Worm (Caenorhabditis elegans) whole organism, young adult: ENCODE data around the gene egal-1.
A peak's percentile ranks its signal among the peaks of the same experiment; 100 is the strongest.

ENCODE experiments used
- B0261.1 ChIP-seq: sonication (generic microtip); optimal IDR thresholded peaks from 2 replicates; lab custom pipeline; 2016; ENCODE audit warnings: mild to moderate bottlenecking, missing genetic modification characterization, moderate library complexity, missing compliant biosample characterization
- C17E4.6 ChIP-seq: fragments of 200-800 bp; sonication (Bioruptor generic); IDR thresholded peaks from 2 replicates; pipeline ENCODE4 v1.3.6; 2022; ENCODE audit warnings: missing genetic modification reagents, missing genetic modification characterization, missing compliant biosample characterization
- D2030.7 ChIP-seq: fragments of 200-800 bp; sonication (Bioruptor generic); IDR thresholded peaks from 2 replicates; pipeline ENCODE4 v1.3.6; 2022; ENCODE audit warnings: missing genetic modification reagents, missing genetic modification characterization, missing compliant biosample characterization
- F22D6.2 ChIP-seq: sonication (generic microtip); optimal IDR thresholded peaks from 2 replicates; lab custom pipeline; 2016; ENCODE audit warnings: mild to moderate bottlenecking, missing genetic modification characterization, missing compliant biosample characterization
- F23B12.7 ChIP-seq: sonication (generic microtip); optimal IDR thresholded peaks from 2 replicates; lab custom pipeline; 2017; ENCODE audit warnings: missing genetic modification characterization, mild to moderate bottlenecking, missing compliant biosample characterization, antibody characterized with exemption, moderate library complexity; ENCODE audit not compliant: insufficient read depth
- F37B4.10 ChIP-seq: fragments of 200-800 bp; sonication (Bioruptor generic); IDR thresholded peaks from 2 replicates; pipeline ENCODE4 v1.3.6; 2022; ENCODE audit warnings: missing genetic modification characterization, missing compliant biosample characterization
- F55B11.4 ChIP-seq: sonication (generic microtip); optimal IDR thresholded peaks from 2 replicates; lab custom pipeline; 2016; ENCODE audit warnings: missing compliant biosample characterization, missing genetic modification characterization, borderline replicate concordance; ENCODE audit not compliant: insufficient read depth
- F57C9.4 ChIP-seq: sonication (generic microtip); optimal IDR thresholded peaks from 2 replicates; lab custom pipeline; 2017; ENCODE audit warnings: mild to moderate bottlenecking, missing genetic modification characterization, missing compliant biosample characterization
- Y67H2A.10 ChIP-seq: fragments of 200-800 bp; sonication (Bioruptor generic); conservative IDR thresholded peaks from 2 replicates; pipeline ENCODE4 v1.3.6; 2022; ENCODE audit warnings: missing genetic modification reagents, missing genetic modification characterization, missing compliant biosample characterization
- aptf-3 ChIP-seq: fragments of 200-800 bp; sonication (Bioruptor generic); IDR thresholded peaks from 2 replicates; pipeline ENCODE4 v1.3.6; 2022; ENCODE audit warnings: missing genetic modification characterization, missing compliant biosample characterization
- atf-7 ChIP-seq: sonication (generic microtip); optimal IDR thresholded peaks from 2 replicates; lab custom pipeline; 2017; ENCODE audit warnings: mild to moderate bottlenecking, missing genetic modification characterization, missing compliant biosample characterization
- attf-5 ChIP-seq: fragments of 200-800 bp; sonication (Bioruptor generic); optimal IDR thresholded peaks from 2 replicates; lab custom pipeline; 2018; ENCODE audit warnings: mild to moderate bottlenecking, missing genetic modification characterization, missing compliant biosample characterization
- bed-2 ChIP-seq: fragments of 200-800 bp; sonication (Bioruptor generic); IDR thresholded peaks from 2 replicates; pipeline ENCODE4 v1.3.6; 2022; ENCODE audit warnings: missing genetic modification reagents, missing genetic modification characterization, missing compliant biosample characterization
- ccch-3 ChIP-seq: fragments of 200-800 bp; sonication (Bioruptor generic); optimal IDR thresholded peaks from 2 replicates; lab custom pipeline; 2018; ENCODE audit warnings: mild to moderate bottlenecking, missing genetic modification characterization, missing compliant biosample characterization
- cebp-1 ChIP-seq, 2 experiments: fragments of 200-800 bp in 1 of 2; sonication (Bioruptor generic) in 1 of 2; sonication (generic microtip) in 1 of 2; IDR thresholded peaks in 1 of 2; optimal IDR thresholded peaks in 1 of 2; 2 replicates each; pipeline versions ENCODE4 v1.3.6 to Lab custom; 2017 to 2022; ENCODE audit warnings: missing compliant biosample characterization in 2 of 2, missing genetic modification characterization in 2 of 2, mild to moderate bottlenecking in 1 of 2, missing genetic modification reagents in 1 of 2, moderate library complexity in 1 of 2
- cebp-2 ChIP-seq: fragments of 200-800 bp; sonication (Bioruptor generic); IDR thresholded peaks from 2 replicates; pipeline ENCODE4 v1.3.6; 2022; ENCODE audit warnings: missing genetic modification characterization, missing compliant biosample characterization
- ceh-100 ChIP-seq: fragments of 200-800 bp; sonication (Bioruptor generic); IDR thresholded peaks from 2 replicates; pipeline ENCODE4 v1.3.6; 2022; ENCODE audit warnings: missing genetic modification reagents, missing genetic modification characterization, missing compliant biosample characterization
- ceh-58 ChIP-seq: fragments of 200-800 bp; sonication (Bioruptor generic); IDR thresholded peaks from 2 replicates; pipeline ENCODE4 v1.3.6; 2022; ENCODE audit warnings: missing genetic modification characterization, missing compliant biosample characterization
- ceh-91 ChIP-seq: fragments of 200-800 bp; sonication (Bioruptor generic); IDR thresholded peaks from 2 replicates; pipeline ENCODE4 v1.3.6; 2022; ENCODE audit warnings: missing genetic modification reagents, missing genetic modification characterization, missing compliant biosample characterization
- dox-1 ChIP-seq: fragments of 200-800 bp; sonication (Bioruptor generic); IDR thresholded peaks from 2 replicates; pipeline ENCODE4 v1.3.6; 2022; ENCODE audit warnings: missing genetic modification reagents, missing genetic modification characterization, missing compliant biosample characterization
- dpff-1 ChIP-seq: sonication (generic microtip); optimal IDR thresholded peaks from 2 replicates; lab custom pipeline; 2017; ENCODE audit warnings: mild to moderate bottlenecking, missing genetic modification characterization, missing compliant biosample characterization
- egrh-3 ChIP-seq: fragments of 200-800 bp; sonication (Bioruptor generic); IDR thresholded peaks from 2 replicates; pipeline ENCODE4 v1.3.6; 2022; ENCODE audit warnings: missing genetic modification reagents, missing genetic modification characterization, missing compliant biosample characterization
- ets-4 ChIP-seq: fragments of 200-800 bp; sonication (Bioruptor generic); optimal IDR thresholded peaks from 2 replicates; lab custom pipeline; 2018; ENCODE audit warnings: mild to moderate bottlenecking, missing genetic modification characterization, missing compliant biosample characterization
- hlh-26 ChIP-seq: fragments of 200-800 bp; sonication (Bioruptor generic); conservative IDR thresholded peaks from 2 replicates; pipeline ENCODE4 v1.3.6; 2022; ENCODE audit warnings: missing genetic modification reagents, missing genetic modification characterization, missing compliant biosample characterization
- hmg-1.2 ChIP-seq: fragments of 200-800 bp; sonication (Bioruptor generic); IDR thresholded peaks from 2 replicates; pipeline ENCODE4 v1.3.6; 2022; ENCODE audit warnings: missing genetic modification reagents, missing genetic modification characterization, missing compliant biosample characterization
- let-607 ChIP-seq, 2 experiments: fragments of 200-800 bp in 1 of 2; sonication (Bioruptor generic) in 1 of 2; sonication (generic microtip) in 1 of 2; optimal IDR thresholded peaks; 2 replicates each; lab custom pipeline; 2016 to 2018; ENCODE audit warnings: mild to moderate bottlenecking in 2 of 2, missing compliant biosample characterization in 2 of 2, missing genetic modification characterization in 2 of 2, moderate library complexity in 2 of 2, missing genotype in 1 of 2
- lin-26 ChIP-seq: fragments of 200-800 bp; sonication (Bioruptor generic); IDR thresholded peaks from 2 replicates; pipeline ENCODE4 v1.3.6; 2022; ENCODE audit warnings: missing genetic modification reagents, missing genetic modification characterization, missing compliant biosample characterization
- lin-40 ChIP-seq: sonication (generic microtip); optimal IDR thresholded peaks from 2 replicates; lab custom pipeline; 2016; ENCODE audit warnings: missing genetic modification characterization, mild to moderate bottlenecking, missing compliant biosample characterization, missing genotype, missing genetic modification reagents
- lin-54 ChIP-seq: fragments of 200-800 bp; sonication (Bioruptor generic); optimal IDR thresholded peaks from 2 replicates; lab custom pipeline; 2018; ENCODE audit warnings: mild to moderate bottlenecking, missing genetic modification characterization, missing compliant biosample characterization
- lir-1 ChIP-seq: fragments of 200-800 bp; sonication (Bioruptor generic); conservative IDR thresholded peaks from 2 replicates; pipeline ENCODE4 v1.3.6; 2022; ENCODE audit warnings: missing genetic modification reagents, missing genetic modification characterization, missing compliant biosample characterization
- lsy-27 ChIP-seq: sonication (generic microtip); optimal IDR thresholded peaks from 2 replicates; lab custom pipeline; 2017; ENCODE audit warnings: missing genetic modification characterization, mild to moderate bottlenecking, missing compliant biosample characterization, antibody characterized with exemption, missing genotype, borderline replicate concordance; ENCODE audit not compliant: insufficient read depth
- madf-10 ChIP-seq: sonication (generic microtip); optimal IDR thresholded peaks from 2 replicates; lab custom pipeline; 2016; ENCODE audit warnings: mild to moderate bottlenecking, missing genetic modification characterization, missing compliant biosample characterization
- madf-8 ChIP-seq: fragments of 200-800 bp; sonication (Bioruptor generic); conservative IDR thresholded peaks from 2 replicates; pipeline ENCODE4 v1.3.6; 2022; ENCODE audit warnings: missing genetic modification reagents, missing genetic modification characterization, missing compliant biosample characterization
- mcd-1 ChIP-seq: fragments of 200-800 bp; sonication (Bioruptor generic); IDR thresholded peaks from 2 replicates; pipeline ENCODE4 v1.3.6; 2022; ENCODE audit warnings: missing genetic modification reagents, missing genetic modification characterization, missing compliant biosample characterization
- mxl-1 ChIP-seq: sonication (generic microtip); optimal IDR thresholded peaks from 2 replicates; lab custom pipeline; 2016; ENCODE audit warnings: missing genetic modification characterization, missing compliant biosample characterization
- nfyb-1 ChIP-seq: fragments of 200-800 bp; sonication (Bioruptor generic); IDR thresholded peaks from 2 replicates; pipeline ENCODE4 v1.3.6; 2022; ENCODE audit warnings: missing genetic modification reagents, missing genetic modification characterization, missing compliant biosample characterization
- nhr-80 ChIP-seq: sonication (generic microtip); optimal IDR thresholded peaks from 2 replicates; lab custom pipeline; 2016; ENCODE audit warnings: missing genetic modification characterization, missing compliant biosample characterization
- pha-4 ChIP-seq: fragments of 150-350 bp; sonication (generic microtip); optimal IDR thresholded peaks from 2 replicates; lab custom pipeline; 2014; ENCODE audit warnings: missing biosample characterization, missing genetic modification reagents, missing genetic modification characterization
- snpc-4 ChIP-seq, 5 experiments: fragments of 150-350 bp in 1 of 5; sonication (generic microtip) in 4 of 5; optimal IDR thresholded peaks; 2 replicates each; lab custom pipeline; 2014 to 2018; ENCODE audit warnings: missing genetic modification characterization in 5 of 5, missing biosample characterization in 3 of 5, antibody characterized with exemption in 2 of 5, mild to moderate bottlenecking in 2 of 5, missing compliant biosample characterization in 2 of 5, missing genotype in 2 of 5, moderate library complexity in 2 of 5, missing genetic modification reagents in 1 of 5
- somi-1 ChIP-seq: fragments of 200-800 bp; sonication (Bioruptor generic); optimal IDR thresholded peaks from 2 replicates; lab custom pipeline; 2018; ENCODE audit warnings: mild to moderate bottlenecking, missing genetic modification characterization, missing compliant biosample characterization
- sptf-2 ChIP-seq: fragments of 200-800 bp; sonication (Bioruptor generic); optimal IDR thresholded peaks from 2 replicates; lab custom pipeline; 2018; ENCODE audit warnings: mild to moderate bottlenecking, missing genetic modification characterization, missing compliant biosample characterization
- tbp1 ChIP-seq: fragments of 200-800 bp; sonication (Bioruptor generic); optimal IDR thresholded peaks from 2 replicates; lab custom pipeline; 2018; ENCODE audit warnings: mild to moderate bottlenecking, missing genetic modification characterization, missing compliant biosample characterization
- tbx-9 ChIP-seq: sonication (generic microtip); optimal IDR thresholded peaks from 2 replicates; lab custom pipeline; 2016; ENCODE audit warnings: borderline replicate concordance, missing genetic modification characterization, inconsistent platforms, missing compliant biosample characterization
- ztf-26 ChIP-seq: sonication (generic microtip); optimal IDR thresholded peaks from 2 replicates; lab custom pipeline; 2017; ENCODE audit warnings: missing genetic modification characterization, missing compliant biosample characterization
- ztf-28 ChIP-seq: fragments of 200-800 bp; sonication (Bioruptor generic); IDR thresholded peaks from 2 replicates; pipeline ENCODE4 v1.3.6; 2022; ENCODE audit warnings: missing genetic modification reagents, missing genetic modification characterization, missing compliant biosample characterization
- ztf-3 ChIP-seq: fragments of 200-800 bp; sonication (Bioruptor generic); optimal IDR thresholded peaks from 2 replicates; lab custom pipeline; 2018; ENCODE audit warnings: mild to moderate bottlenecking, missing genetic modification characterization, missing compliant biosample characterization

The egal-1 gene

ce11 chrIV:5824493-5824892, at the start of gene egal-1:
Gene egal-1 (plus strand): TSS chrIV:5824793.
- TF ChIP-seq D2030.7 (GFP tag; lab: Robert Waterston, UW) (no peak), ztf-26 (tag; lab: Kevin White, UChicago) (no peak), F55B11.4 (tag; lab: Kevin White, UChicago) (no peak), nfyb-1 (GFP tag; lab: Robert Waterston, UW) (no peak), lin-54 (GFP tag; lab: Kevin White, UChicago) (no peak), ztf-3 (GFP tag; lab: Kevin White, UChicago) (no peak), atf-7 (no peak), mxl-1 (tag; lab: Kevin White, UChicago) (no peak), madf-8 (GFP tag; lab: Robert Waterston, UW) (no peak), ceh-100 (GFP tag; lab: Robert Waterston, UW) (no peak), ztf-28 (no peak), cebp-1 (GFP tag; IDR thresholded peaks at IDR 0.05; lab: Robert Waterston, UW) (no peak), cebp-1 (tag; optimal IDR thresholded peaks at IDR 0.05; lab: Kevin White, UChicago) (no peak), ceh-91 (GFP tag; lab: Robert Waterston, UW) (no peak), F22D6.2 (tag; lab: Kevin White, UChicago) (no peak), sptf-2 (GFP tag; lab: Kevin White, UChicago) (no peak), ets-4 (no peak), attf-5 (GFP tag; lab: Kevin White, UChicago) (no peak)

ce11 chrIV:5778342-5778741, 46.3 kb upstream of the egal-1 start:
- TF ChIP-seq egrh-3 (GFP tag; lab: Robert Waterston, UW) (no peak), lin-26 (GFP tag; lab: Robert Waterston, UW) (peak; percentile 60; the same call in 1 of the 2 replicates), somi-1 (GFP tag; lab: Kevin White, UChicago) (peak; percentile 56), dox-1 (GFP tag; lab: Robert Waterston, UW) (no peak), ztf-26 (tag; lab: Kevin White, UChicago) (peak; percentile 61), bed-2 (GFP tag; lab: Robert Waterston, UW) (no peak), lir-1 (GFP tag; lab: Robert Waterston, UW) (no peak), pha-4 (no peak), tbx-9 (no peak), C17E4.6 (GFP tag; lab: Robert Waterston, UW) (no peak), nhr-80 (tag; lab: Kevin White, UChicago) (peak; percentile 42), hlh-26 (GFP tag; lab: Robert Waterston, UW) (no peak), dpff-1 (no peak), nfyb-1 (GFP tag; lab: Robert Waterston, UW) (peak; percentile 50; the same call in 1 of the 2 replicates), Y67H2A.10 (no peak), atf-7 (peak; percentile 14), hmg-1.2 (peak; percentile 86), snpc-4 (GFP tag; optimal IDR thresholded peaks at IDR 0.05; lab: Kevin White, UChicago) (no peak), snpc-4 (tag; optimal IDR thresholded peaks at IDR 0.05; lab: Kevin White, UChicago) (peak in 1 of 4 experiments; percentile 11), mcd-1 (GFP tag; lab: Robert Waterston, UW) (no peak), tbp1 (GFP tag; lab: Kevin White, UChicago) (peak; percentile 6), lin-40 (tag; lab: Kevin White, UChicago) (peak; percentile 66)

ce11 chrIV:5779537-5779936, 45.1 kb upstream of the egal-1 start:
- TF ChIP-seq F37B4.10 (GFP tag; lab: Robert Waterston, UW) (no peak), ccch-3 (GFP tag; lab: Kevin White, UChicago) (no peak), atf-7 (no peak), F23B12.7 (tag; lab: Kevin White, UChicago) (no peak), hlh-26 (GFP tag; lab: Robert Waterston, UW) (no peak), lsy-27 (no peak), D2030.7 (GFP tag; lab: Robert Waterston, UW) (no peak), ceh-58 (no peak), cebp-2 (no peak), B0261.1 (tag; lab: Kevin White, UChicago) (no peak), let-607 (tag; optimal IDR thresholded peaks at IDR 0.05; lab: Kevin White, UChicago) (no peak), F57C9.4 (tag; lab: Kevin White, UChicago) (no peak), aptf-3 (no peak), mxl-1 (tag; lab: Kevin White, UChicago) (no peak), madf-10 (tag; lab: Kevin White, UChicago) (no peak)
